Worm (Caenorhabditis elegans) whole organism, dauer: ENCODE measurements around the gene B0507.2.
"Not testable (repeated sequence)": the region's sequence is repeated elsewhere in the genome, so short reads cannot be mapped to it uniquely, and the experiment has no call there.

ENCODE experiments used
- unc-62 ChIP-seq: sonication (generic microtip); optimal IDR thresholded peaks from 2 replicates; lab custom pipeline; 2017; ENCODE audit warnings: missing biosample characterization, missing genetic modification reagents, missing genetic modification characterization

Gene B0507.2

DNA sequence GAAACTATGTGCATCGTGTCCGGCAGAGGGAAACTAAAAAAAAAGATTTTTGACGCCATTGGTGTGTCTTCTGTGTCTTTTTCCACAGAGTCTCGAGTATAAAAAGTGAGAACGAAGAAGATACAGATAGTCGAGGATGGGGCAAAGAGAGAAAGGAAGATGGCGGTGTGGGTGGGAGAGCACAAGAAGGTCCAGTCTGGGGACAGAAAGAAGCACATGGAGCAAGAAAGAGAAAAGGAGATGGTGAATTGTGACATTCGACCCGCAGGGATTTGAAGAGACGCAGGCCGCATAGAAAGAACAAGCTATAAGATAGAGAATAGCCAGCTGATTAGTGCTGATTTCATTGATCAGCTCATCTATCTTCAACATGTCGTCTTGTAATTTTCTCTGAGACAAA is 28.1 kb downstream of the B0507.2 start:
- no peak for TF ChIP-seq unc-62

DNA sequence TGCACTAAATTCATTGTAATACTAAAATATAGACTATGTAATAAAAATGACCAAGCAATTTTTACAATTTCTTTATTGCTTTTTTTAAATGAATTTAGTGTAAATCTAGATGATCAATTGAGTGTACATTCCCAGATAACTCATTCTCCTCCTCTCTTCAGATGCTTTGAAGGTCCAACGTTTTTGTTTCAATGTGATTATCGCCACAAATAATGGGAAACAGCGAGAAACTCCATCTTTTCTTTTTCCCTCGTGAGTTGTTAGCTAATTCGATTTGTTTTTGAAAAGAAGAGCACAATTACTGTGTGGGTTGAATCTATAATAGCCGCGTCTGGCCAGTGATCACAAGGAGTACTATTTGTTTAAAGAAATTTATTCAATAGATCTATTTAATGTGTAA is 30.9 kb downstream of the B0507.2 start:
- no peak for TF ChIP-seq unc-62

DNA sequence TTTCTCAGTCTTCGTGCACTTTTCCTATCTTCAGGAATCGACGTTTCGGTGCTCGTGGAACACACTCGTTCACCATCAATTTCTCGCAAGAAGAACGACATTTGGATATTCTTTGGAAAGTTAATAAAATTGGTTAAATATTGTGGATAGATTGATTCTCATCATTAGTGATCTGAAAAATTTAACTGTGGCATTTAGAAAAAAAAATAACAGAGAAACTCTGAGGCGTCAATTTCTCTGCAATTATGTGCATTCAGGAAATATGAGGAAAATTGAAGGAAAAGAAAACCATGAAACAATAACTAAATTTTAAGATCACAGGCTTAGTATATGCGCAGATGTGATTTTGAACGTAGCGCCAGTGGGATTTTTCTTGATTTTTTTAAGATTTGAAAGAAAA is 45.7 kb downstream of the B0507.2 start, which contains the start of gene rpm-1:
TSS of gene rpm-1 (minus strand) at position 101 of the 400 bp plus-strand sequence.
- not testable (repeated sequence) for TF ChIP-seq unc-62
